Fruit fly (Drosophila melanogaster) whole organism, pupa: Measurements from ENCODE around the gene CG9933.
A peak's percentile ranks its signal among the peaks of the same experiment; 100 is the strongest.

Experiments
- CG10348 ChIP-seq: fragments of 200-800 bp; sonication (Bioruptor generic); IDR thresholded peaks from 2 replicates; pipeline ENCODE4 v1.3.6; 2022; ENCODE audit warnings: missing biosample characterization, missing genetic modification characterization
- CG12605 ChIP-seq: fragments of 200-800 bp; sonication (Bioruptor generic); IDR thresholded peaks from 2 replicates; pipeline ENCODE4 v1.3.6; 2022; ENCODE audit warnings: missing biosample characterization, missing genetic modification characterization
- CG13204 ChIP-seq: fragments of 200-800 bp; sonication (Bioruptor generic); optimal IDR thresholded peaks from 2 replicates; lab custom pipeline; 2018; ENCODE audit warnings: missing biosample characterization, mild to moderate bottlenecking, missing genetic modification characterization, moderate library complexity
- CG14655 ChIP-seq: fragments of 200-800 bp; sonication (Bioruptor generic); optimal IDR thresholded peaks from 3 replicates; lab custom pipeline; 2017; ENCODE audit warnings: mild to moderate bottlenecking, missing biosample characterization, missing genetic modification reagents, missing genetic modification characterization
- CG15710 ChIP-seq: fragments of 200-800 bp; sonication (Bioruptor generic); optimal IDR thresholded peaks from 2 replicates; lab custom pipeline; 2018; ENCODE audit warnings: missing biosample characterization, mild to moderate bottlenecking, missing genetic modification characterization, moderate library complexity
- CG17806 ChIP-seq: fragments of 200-800 bp; sonication (Bioruptor generic); optimal IDR thresholded peaks from 2 replicates; lab custom pipeline; 2018; ENCODE audit warnings: missing biosample characterization, mild to moderate bottlenecking, missing genetic modification characterization, moderate library complexity
- CG32121 ChIP-seq: fragments of 200-800 bp; sonication (Bioruptor generic); IDR thresholded peaks from 2 replicates; pipeline ENCODE4 v1.3.6; 2022; ENCODE audit warnings: missing biosample characterization, missing genetic modification characterization
- CG34367 ChIP-seq: fragments of 200-800 bp; sonication (Bioruptor generic); optimal IDR thresholded peaks from 2 replicates; lab custom pipeline; 2018; ENCODE audit warnings: missing biosample characterization, mild to moderate bottlenecking, missing genetic modification characterization
- CG4496 ChIP-seq: fragments of 200-800 bp; sonication (Bioruptor generic); IDR thresholded peaks from 3 replicates; pipeline ENCODE4 v1.3.6; 2022; ENCODE audit warnings: missing biosample characterization, missing genetic modification characterization
- CG8159 ChIP-seq: fragments of 200-800 bp; sonication (Bioruptor generic); optimal IDR thresholded peaks from 3 replicates; lab custom pipeline; 2018; ENCODE audit warnings: missing biosample characterization, mild to moderate bottlenecking, missing genetic modification characterization, moderate library complexity
- CG8301 ChIP-seq: fragments of 200-800 bp; sonication (Bioruptor generic); optimal IDR thresholded peaks from 2 replicates; lab custom pipeline; 2018; ENCODE audit warnings: missing biosample characterization, mild to moderate bottlenecking, missing genetic modification characterization
- CG9948 ChIP-seq: fragments of 200-800 bp; sonication (Bioruptor generic); optimal IDR thresholded peaks from 2 replicates; lab custom pipeline; 2018; ENCODE audit warnings: missing biosample characterization, mild to moderate bottlenecking, missing genetic modification characterization, moderate library complexity
- D1 ChIP-seq: fragments of 200-800 bp; sonication (Bioruptor generic); optimal IDR thresholded peaks from 2 replicates; lab custom pipeline; 2018; ENCODE audit warnings: missing biosample characterization, mild to moderate bottlenecking, missing genetic modification characterization, moderate library complexity
- EcR ChIP-seq: fragments of 200-800 bp; sonication (Bioruptor generic); optimal IDR thresholded peaks from 3 replicates; lab custom pipeline; 2019; ENCODE audit warnings: missing biosample characterization, missing genetic modification characterization, mild to moderate bottlenecking, moderate library complexity, missing genetic modification reagents
- Ets98B ChIP-seq: fragments of 200-800 bp; sonication (Bioruptor generic); IDR thresholded peaks from 2 replicates; pipeline ENCODE4 v1.3.6; 2022; ENCODE audit warnings: missing biosample characterization, missing genetic modification characterization
- Pif1A ChIP-seq: fragments of 200-800 bp; sonication (Bioruptor generic); optimal IDR thresholded peaks from 3 replicates; lab custom pipeline; 2016; ENCODE audit warnings: missing biosample characterization, missing genetic modification characterization
- Pif1B ChIP-seq: fragments of 200-800 bp; sonication (Bioruptor generic); optimal IDR thresholded peaks from 3 replicates; lab custom pipeline; 2016; ENCODE audit warnings: missing biosample characterization, missing genetic modification characterization
- Snoo ChIP-seq: fragments of 200-800 bp; sonication (Bioruptor generic); optimal IDR thresholded peaks from 3 replicates; lab custom pipeline; 2017; ENCODE audit warnings: missing biosample characterization, mild to moderate bottlenecking, missing genetic modification characterization, inconsistent platforms
- fd96Ca ChIP-seq: fragments of 200-800 bp; sonication (Bioruptor generic); IDR thresholded peaks from 3 replicates; pipeline ENCODE4 v1.3.6; 2022; ENCODE audit warnings: missing biosample characterization, missing genetic modification characterization
- gl ChIP-seq: fragments of 200-800 bp; sonication (Bioruptor generic); optimal IDR thresholded peaks from 2 replicates; lab custom pipeline; 2018; ENCODE audit warnings: missing biosample characterization, mild to moderate bottlenecking, missing genetic modification characterization
- rn ChIP-seq: fragments of 200-800 bp; sonication (Bioruptor generic); IDR thresholded peaks from 2 replicates; pipeline ENCODE4 v1.3.6; 2022; ENCODE audit warnings: missing biosample characterization, missing genetic modification characterization

CG9933 gene

DNA sequence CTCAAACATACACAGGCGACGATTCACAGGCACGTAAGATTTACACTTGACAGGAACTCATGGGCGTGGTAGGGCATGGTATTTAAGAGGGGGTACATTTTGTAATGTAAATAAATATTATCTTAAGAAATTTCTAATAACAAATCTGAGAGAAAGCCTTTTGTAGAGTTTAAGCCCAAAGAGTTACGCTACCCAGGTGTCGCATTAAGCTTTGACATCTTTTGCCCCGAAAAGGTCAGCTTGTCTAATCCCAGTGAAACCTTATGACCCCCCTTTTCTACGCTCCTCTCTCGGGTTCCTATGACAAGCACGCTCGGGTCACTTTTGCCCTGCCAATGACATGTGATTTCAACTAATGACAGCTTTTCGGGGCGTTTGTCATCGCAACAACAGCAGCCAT lies 28.0 kb upstream of the CG9933 start:
- no peak for TF ChIP-seq CG32121
- TF ChIP-seq CG15710 (tag; lab: Kevin White, UChicago), result peak; percentile 36
- peak; percentile 2 for TF ChIP-seq CG9948 (tag; lab: Kevin White, UChicago)
- no peak for TF ChIP-seq Snoo (tag; lab: Kevin White, UChicago)
- TF ChIP-seq CG13204 (GFP tag; lab: Kevin White, UChicago), result no peak
- no peak for TF ChIP-seq EcR (GFP tag; lab: Kevin White, UChicago)
- no peak for TF ChIP-seq CG34367 (tag; lab: Kevin White, UChicago)
- peak; percentile 23 for TF ChIP-seq CG17806 (tag; lab: Kevin White, UChicago)
- TF ChIP-seq rn (GFP tag; lab: Robert Waterston, UW), result no peak
- no peak for TF ChIP-seq fd96Ca (GFP tag; lab: Robert Waterston, UW)
- TF ChIP-seq CG14655 (GFP tag; lab: Kevin White, UChicago), result no peak
- TF ChIP-seq Pif1A (GFP tag; lab: Kevin White, UChicago), result no peak
- TF ChIP-seq gl (tag; lab: Kevin White, UChicago), result no peak
- TF ChIP-seq Pif1B (GFP tag; lab: Kevin White, UChicago), result no peak
- TF ChIP-seq CG8301 (tag; lab: Kevin White, UChicago), result no peak
- TF ChIP-seq D1 (tag; lab: Kevin White, UChicago), result no peak
- no peak for TF ChIP-seq CG12605
- TF ChIP-seq CG8159 (tag; lab: Kevin White, UChicago), result peak; percentile 29
- TF ChIP-seq Ets98B (GFP tag; lab: Robert Waterston, UW), result no peak

DNA sequence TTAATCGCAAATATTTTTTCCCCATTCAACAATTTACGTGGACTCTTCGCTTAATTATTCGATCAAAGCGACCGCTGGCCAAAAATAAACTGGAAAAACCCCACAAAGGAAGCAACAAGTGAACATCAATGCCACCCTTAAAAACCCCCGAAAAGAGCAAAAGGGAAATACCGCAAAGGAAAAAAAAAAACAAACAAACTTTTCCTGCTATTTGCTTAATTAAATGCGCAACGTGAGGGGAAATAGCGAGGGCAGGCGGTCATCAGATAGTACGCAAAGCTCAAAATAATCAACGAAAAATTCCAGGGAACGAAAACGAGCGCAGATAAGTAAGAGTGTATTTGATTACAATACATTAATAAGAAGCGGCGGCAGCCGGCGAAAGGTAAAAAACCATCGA lies 24.8 kb upstream of the CG9933 start:
- TF ChIP-seq CG17806 (tag; lab: Kevin White, UChicago) (no peak), CG32121 (no peak), CG10348 (GFP tag; lab: Robert Waterston, UW) (no peak), CG12605 (no peak), CG34367 (tag; lab: Kevin White, UChicago) (no peak)

DNA sequence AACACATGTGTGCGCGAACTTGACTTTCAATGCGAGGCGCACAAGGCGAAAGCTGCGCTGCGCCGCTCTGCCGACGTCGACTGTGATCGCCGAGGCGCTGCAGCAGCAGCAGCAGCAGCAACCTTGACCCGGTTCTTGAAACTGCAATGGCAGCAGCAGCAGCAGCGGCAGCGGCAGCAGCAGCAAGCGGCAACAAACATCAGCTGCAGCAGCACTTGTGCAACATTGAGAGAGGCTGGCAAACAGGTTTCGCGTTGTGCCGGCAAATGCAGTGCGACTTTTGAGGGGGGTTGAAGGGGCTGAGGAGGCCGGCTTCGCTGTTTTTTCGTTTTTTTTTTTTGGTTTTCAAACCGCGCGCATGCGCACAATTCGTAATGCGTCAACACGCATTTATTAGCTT lies 23.0 kb upstream of the CG9933 start:
- TF ChIP-seq CG13204 (GFP tag; lab: Kevin White, UChicago) (peak; percentile 62), CG4496 (0 out of 3 replicates have a peak, but pooled peaks have one; percentile 34), gl (tag; lab: Kevin White, UChicago) (no peak), CG34367 (tag; lab: Kevin White, UChicago) (no peak), EcR (GFP tag; lab: Kevin White, UChicago) (peak; percentile 64), rn (GFP tag; lab: Robert Waterston, UW) (0 out of 2 replicates have a peak, but pooled peaks have one; percentile 33)

DNA sequence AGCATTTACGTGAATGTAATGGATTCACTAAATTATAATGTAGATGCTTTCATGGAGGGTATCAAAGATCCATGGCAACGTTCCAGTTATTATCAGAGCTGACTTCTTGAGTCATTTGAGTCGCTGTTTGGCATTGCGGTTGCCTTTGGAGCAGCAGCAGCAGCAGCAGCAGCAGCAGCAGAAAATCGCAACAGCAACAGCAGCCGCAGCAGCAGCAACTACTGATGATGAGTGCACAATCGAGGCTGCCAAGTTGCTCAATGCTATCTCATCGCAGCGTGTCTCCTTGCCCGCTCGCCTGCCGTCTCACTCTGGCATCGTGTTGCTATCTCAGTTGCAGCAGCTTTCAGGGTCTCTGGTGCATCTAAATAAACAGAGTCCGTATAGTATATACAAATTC lies 21.3 kb upstream of the CG9933 start:
- TF ChIP-seq D1 (tag; lab: Kevin White, UChicago) (no peak), Snoo (tag; lab: Kevin White, UChicago) (no peak), fd96Ca (GFP tag; lab: Robert Waterston, UW) (0 out of 3 replicates have a peak, but pooled peaks have one; percentile 32), CG4496 (0 out of 3 replicates have a peak, but pooled peaks have one; percentile 32)

DNA sequence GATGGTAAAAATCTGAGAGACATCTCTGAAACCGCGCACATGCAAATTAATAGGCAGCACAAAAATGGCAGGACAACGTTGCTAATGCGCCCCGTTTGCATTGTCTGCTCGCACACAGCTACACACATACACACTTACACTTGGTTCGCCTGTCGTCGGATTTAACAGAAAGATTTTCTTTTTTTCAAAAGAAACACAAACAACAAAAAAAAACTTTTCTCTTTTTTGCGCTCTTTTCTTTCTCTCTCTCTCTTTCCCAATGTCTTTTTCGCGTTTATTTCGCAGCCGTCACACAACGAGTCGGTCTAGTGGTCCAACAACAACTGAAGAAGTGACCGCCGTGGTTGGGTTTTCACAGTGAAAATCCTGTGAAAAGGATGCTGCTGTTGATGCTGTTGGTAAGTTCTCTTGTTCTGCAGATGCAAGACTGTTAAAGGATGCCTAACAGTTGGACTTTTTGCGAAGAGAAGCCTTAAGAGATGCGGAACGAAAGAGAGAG lies 14.6 kb upstream of the CG9933 start:
- TF ChIP-seq fd96Ca (GFP tag; lab: Robert Waterston, UW) (no peak), CG32121 (0 out of 2 replicates have a peak, but pooled peaks have one; percentile 11), CG9948 (tag; lab: Kevin White, UChicago) (no peak), CG12605 (peak; percentile 59), CG34367 (tag; lab: Kevin White, UChicago) (peak; percentile 27), CG15710 (tag; lab: Kevin White, UChicago) (peak; percentile 23), Ets98B (GFP tag; lab: Robert Waterston, UW) (no peak), Pif1B (GFP tag; lab: Kevin White, UChicago) (no peak), D1 (tag; lab: Kevin White, UChicago) (no peak), CG4496 (peak; percentile 72), Pif1A (GFP tag; lab: Kevin White, UChicago) (peak; percentile 11), CG13204 (GFP tag; lab: Kevin White, UChicago) (no peak), CG8159 (tag; lab: Kevin White, UChicago) (peak; percentile 13), gl (tag; lab: Kevin White, UChicago) (peak; percentile 42)

DNA sequence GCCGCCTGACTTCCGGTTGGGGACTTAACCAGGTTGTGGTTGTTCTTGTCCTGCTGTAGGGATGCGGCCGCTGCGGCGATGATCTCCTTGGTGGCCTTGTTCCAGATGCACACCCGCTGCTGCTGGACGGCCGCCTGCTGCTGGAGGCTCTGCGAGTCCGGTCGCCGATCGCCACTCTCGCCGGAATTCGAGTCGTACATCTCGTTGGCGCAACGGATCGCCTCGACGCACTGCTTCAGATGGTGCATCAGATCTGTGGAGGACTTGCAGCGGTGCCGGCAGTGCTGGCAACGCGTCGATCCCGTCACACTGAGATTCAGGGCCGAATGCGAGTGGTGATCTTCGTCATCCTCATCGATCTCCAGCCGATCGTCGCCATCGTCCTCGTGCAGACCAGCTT lies 7.8 kb upstream of the CG9933 start:
- TF ChIP-seq CG32121 (no peak), D1 (tag; lab: Kevin White, UChicago) (no peak), CG14655 (GFP tag; lab: Kevin White, UChicago) (no peak), CG10348 (GFP tag; lab: Robert Waterston, UW) (no peak), CG34367 (tag; lab: Kevin White, UChicago) (no peak), CG17806 (tag; lab: Kevin White, UChicago) (no peak)

DNA sequence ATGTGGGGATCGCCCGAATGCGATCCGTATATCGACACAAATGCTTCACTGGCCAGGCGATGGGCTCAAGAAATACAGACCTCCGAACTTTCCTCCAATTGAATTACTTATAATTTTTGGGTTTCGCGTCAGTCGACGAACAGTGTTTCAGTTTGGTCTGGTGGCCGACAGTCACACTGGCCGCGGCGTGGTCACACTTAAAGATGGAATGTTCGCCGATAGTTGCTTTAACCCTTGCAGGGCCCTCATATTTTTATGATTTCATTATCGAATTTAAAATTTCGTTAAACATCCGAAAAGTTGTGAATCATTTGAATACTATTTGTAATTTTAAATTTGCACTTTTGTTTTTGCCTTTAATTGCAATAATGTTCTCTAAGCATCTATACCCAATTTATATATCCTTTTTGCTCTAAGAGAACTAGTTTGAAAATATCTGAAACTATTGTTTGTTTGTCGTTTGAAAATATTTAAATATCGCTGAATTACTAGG lies 2.1 kb downstream of the CG9933 start, which contains the start of gene Ube4B:
Gene Ube4B, minus strand, starts transcription at position 443 of the 493 bp plus-strand sequence.
- TF ChIP-seq CG34367 (tag; lab: Kevin White, UChicago), result peak; percentile 21
- TF ChIP-seq CG8301 (tag; lab: Kevin White, UChicago), result no peak
- TF ChIP-seq CG10348 (GFP tag; lab: Robert Waterston, UW), result no peak
- TF ChIP-seq Snoo (tag; lab: Kevin White, UChicago), result no peak
- TF ChIP-seq D1 (tag; lab: Kevin White, UChicago), result no peak
- TF ChIP-seq CG13204 (GFP tag; lab: Kevin White, UChicago), result no peak
- TF ChIP-seq Pif1B (GFP tag; lab: Kevin White, UChicago), result no peak
- no peak for TF ChIP-seq EcR (GFP tag; lab: Kevin White, UChicago)
- TF ChIP-seq CG12605, result peak; percentile 32; the same call in 1 of the 2 replicates
- no peak for TF ChIP-seq fd96Ca (GFP tag; lab: Robert Waterston, UW)
- peak; percentile 45 for TF ChIP-seq CG32121
- TF ChIP-seq rn (GFP tag; lab: Robert Waterston, UW), result peak; percentile 26; the same call in 1 of the 2 replicates
- peak; percentile 42 for TF ChIP-seq CG15710 (tag; lab: Kevin White, UChicago)
- no peak for TF ChIP-seq Pif1A (GFP tag; lab: Kevin White, UChicago)
- TF ChIP-seq CG9948 (tag; lab: Kevin White, UChicago), result no peak
- TF ChIP-seq gl (tag; lab: Kevin White, UChicago), result no peak
- TF ChIP-seq CG14655 (GFP tag; lab: Kevin White, UChicago), result no peak
- peak; percentile 66 for TF ChIP-seq CG4496
- peak; percentile 42 for TF ChIP-seq CG17806 (tag; lab: Kevin White, UChicago)
- TF ChIP-seq Ets98B (GFP tag; lab: Robert Waterston, UW), result peak; percentile 43
- TF ChIP-seq CG8159 (tag; lab: Kevin White, UChicago), result no peak
